Worm (Caenorhabditis elegans) whole organism, young adult: Measurements from ENCODE around the gene pmk-2.
A peak's percentile ranks its signal among the peaks of the same experiment; 100 is the strongest.

Source experiments
- C06A6.2 ChIP-seq: fragments of 200-800 bp; sonication (Bioruptor generic); conservative IDR thresholded peaks from 2 replicates; pipeline ENCODE4 v1.3.6; 2022; ENCODE audit warnings: missing genetic modification characterization, missing compliant biosample characterization
- C17E4.6 ChIP-seq: fragments of 200-800 bp; sonication (Bioruptor generic); IDR thresholded peaks from 2 replicates; pipeline ENCODE4 v1.3.6; 2022; ENCODE audit warnings: missing genetic modification reagents, missing genetic modification characterization, missing compliant biosample characterization
- D2030.7 ChIP-seq: fragments of 200-800 bp; sonication (Bioruptor generic); IDR thresholded peaks from 2 replicates; pipeline ENCODE4 v1.3.6; 2022; ENCODE audit warnings: missing genetic modification reagents, missing genetic modification characterization, missing compliant biosample characterization
- F10E7.11 ChIP-seq: sonication (generic microtip); optimal IDR thresholded peaks from 2 replicates; lab custom pipeline; 2017; ENCODE audit warnings: mild to moderate bottlenecking, missing genetic modification characterization, moderate library complexity, missing compliant biosample characterization
- F23B12.7 ChIP-seq: sonication (generic microtip); optimal IDR thresholded peaks from 2 replicates; lab custom pipeline; 2017; ENCODE audit warnings: missing genetic modification characterization, mild to moderate bottlenecking, missing compliant biosample characterization, antibody characterized with exemption, moderate library complexity; ENCODE audit not compliant: insufficient read depth
- F52B5.7 ChIP-seq: sonication (generic microtip); optimal IDR thresholded peaks from 2 replicates; lab custom pipeline; 2016; ENCODE audit warnings: mild to moderate bottlenecking, missing genetic modification characterization, missing compliant biosample characterization
- F55B11.4 ChIP-seq: sonication (generic microtip); optimal IDR thresholded peaks from 2 replicates; lab custom pipeline; 2016; ENCODE audit warnings: missing compliant biosample characterization, missing genetic modification characterization, borderline replicate concordance; ENCODE audit not compliant: insufficient read depth
- F57A8.1 ChIP-seq: fragments of 200-800 bp; sonication (Bioruptor generic); optimal IDR thresholded peaks from 2 replicates; lab custom pipeline; 2018; ENCODE audit warnings: mild to moderate bottlenecking, missing genetic modification characterization, moderate library complexity, missing compliant biosample characterization
- F57C9.4 ChIP-seq: sonication (generic microtip); optimal IDR thresholded peaks from 2 replicates; lab custom pipeline; 2017; ENCODE audit warnings: mild to moderate bottlenecking, missing genetic modification characterization, missing compliant biosample characterization
- Y53F4B.3 ChIP-seq: fragments of 200-800 bp; sonication (Bioruptor generic); IDR thresholded peaks from 2 replicates; pipeline ENCODE4 v1.3.6; 2022; ENCODE audit warnings: missing genetic modification reagents, missing genetic modification characterization, missing compliant biosample characterization
- Y79H2A.3 ChIP-seq: fragments of 200-800 bp; sonication (Bioruptor generic); conservative IDR thresholded peaks from 2 replicates; pipeline ENCODE4 v1.3.6; 2022; ENCODE audit warnings: missing genetic modification reagents, missing genetic modification characterization, missing compliant biosample characterization
- Y95B8A.8 ChIP-seq: fragments of 200-800 bp; sonication (Bioruptor generic); IDR thresholded peaks from 2 replicates; pipeline ENCODE4 v1.3.6; 2022; ENCODE audit warnings: missing genetic modification reagents, missing genetic modification characterization, missing compliant biosample characterization
- akir-1 ChIP-seq: fragments of 200-800 bp; sonication (Bioruptor generic); optimal IDR thresholded peaks from 2 replicates; lab custom pipeline; 2018; ENCODE audit warnings: mild to moderate bottlenecking, missing genetic modification characterization, moderate library complexity, missing compliant biosample characterization
- attf-3 ChIP-seq: fragments of 200-800 bp; sonication (Bioruptor generic); conservative IDR thresholded peaks from 2 replicates; pipeline ENCODE4 v1.3.6; 2022; ENCODE audit warnings: missing genetic modification reagents, missing genetic modification characterization, missing compliant biosample characterization
- attf-5 ChIP-seq: fragments of 200-800 bp; sonication (Bioruptor generic); optimal IDR thresholded peaks from 2 replicates; lab custom pipeline; 2018; ENCODE audit warnings: mild to moderate bottlenecking, missing genetic modification characterization, missing compliant biosample characterization
- attf-6 ChIP-seq: fragments of 200-800 bp; sonication (Bioruptor generic); IDR thresholded peaks from 2 replicates; pipeline ENCODE4 v1.3.6; 2022; ENCODE audit warnings: missing genetic modification reagents, missing genetic modification characterization, missing compliant biosample characterization
- bed-1 ChIP-seq: fragments of 200-800 bp; sonication (Bioruptor generic); IDR thresholded peaks from 2 replicates; pipeline ENCODE4 v1.3.6; 2022; ENCODE audit warnings: missing genetic modification reagents, missing genetic modification characterization, missing compliant biosample characterization
- ccch-3 ChIP-seq: fragments of 200-800 bp; sonication (Bioruptor generic); optimal IDR thresholded peaks from 2 replicates; lab custom pipeline; 2018; ENCODE audit warnings: mild to moderate bottlenecking, missing genetic modification characterization, missing compliant biosample characterization
- ceh-58 ChIP-seq: fragments of 200-800 bp; sonication (Bioruptor generic); IDR thresholded peaks from 2 replicates; pipeline ENCODE4 v1.3.6; 2022; ENCODE audit warnings: missing genetic modification characterization, missing compliant biosample characterization
- ceh-79 ChIP-seq: sonication (generic microtip); optimal IDR thresholded peaks from 2 replicates; lab custom pipeline; 2017; ENCODE audit warnings: mild to moderate bottlenecking, missing genetic modification characterization, missing compliant biosample characterization
- ceh-91 ChIP-seq: fragments of 200-800 bp; sonication (Bioruptor generic); IDR thresholded peaks from 2 replicates; pipeline ENCODE4 v1.3.6; 2022; ENCODE audit warnings: missing genetic modification reagents, missing genetic modification characterization, missing compliant biosample characterization
- die-1 ChIP-seq: sonication (generic microtip); optimal IDR thresholded peaks from 2 replicates; lab custom pipeline; 2016; ENCODE audit warnings: missing genotype, mild to moderate bottlenecking, missing genetic modification characterization, missing compliant biosample characterization
- egl-44 ChIP-seq: fragments of 200-800 bp; sonication (Bioruptor generic); IDR thresholded peaks from 2 replicates; pipeline ENCODE4 v1.3.6; 2022; ENCODE audit warnings: missing genetic modification reagents, missing genetic modification characterization, missing compliant biosample characterization
- egrh-3 ChIP-seq: fragments of 200-800 bp; sonication (Bioruptor generic); IDR thresholded peaks from 2 replicates; pipeline ENCODE4 v1.3.6; 2022; ENCODE audit warnings: missing genetic modification reagents, missing genetic modification characterization, missing compliant biosample characterization
- him-1 ChIP-seq: sonication (generic microtip); optimal IDR thresholded peaks from 2 replicates; lab custom pipeline; 2016; ENCODE audit warnings: missing genotype, missing genetic modification reagents, missing genetic modification characterization, missing compliant biosample characterization
- hlh-26 ChIP-seq: fragments of 200-800 bp; sonication (Bioruptor generic); conservative IDR thresholded peaks from 2 replicates; pipeline ENCODE4 v1.3.6; 2022; ENCODE audit warnings: missing genetic modification reagents, missing genetic modification characterization, missing compliant biosample characterization
- lir-1 ChIP-seq: fragments of 200-800 bp; sonication (Bioruptor generic); conservative IDR thresholded peaks from 2 replicates; pipeline ENCODE4 v1.3.6; 2022; ENCODE audit warnings: missing genetic modification reagents, missing genetic modification characterization, missing compliant biosample characterization
- lsl-1 ChIP-seq: fragments of 200-800 bp; sonication (Bioruptor generic); optimal IDR thresholded peaks from 2 replicates; lab custom pipeline; 2018; ENCODE audit warnings: mild to moderate bottlenecking, missing genetic modification characterization, moderate library complexity, missing compliant biosample characterization
- lsy-27 ChIP-seq: sonication (generic microtip); optimal IDR thresholded peaks from 2 replicates; lab custom pipeline; 2017; ENCODE audit warnings: missing genetic modification characterization, mild to moderate bottlenecking, missing compliant biosample characterization, antibody characterized with exemption, missing genotype, borderline replicate concordance; ENCODE audit not compliant: insufficient read depth
- madf-6 ChIP-seq: fragments of 200-800 bp; sonication (Bioruptor generic); IDR thresholded peaks from 2 replicates; pipeline ENCODE4 v1.3.6; 2022; ENCODE audit warnings: missing genetic modification reagents, missing genetic modification characterization, missing compliant biosample characterization
- mcd-1 ChIP-seq: fragments of 200-800 bp; sonication (Bioruptor generic); IDR thresholded peaks from 2 replicates; pipeline ENCODE4 v1.3.6; 2022; ENCODE audit warnings: missing genetic modification reagents, missing genetic modification characterization, missing compliant biosample characterization
- mxl-1 ChIP-seq: sonication (generic microtip); optimal IDR thresholded peaks from 2 replicates; lab custom pipeline; 2016; ENCODE audit warnings: missing genetic modification characterization, missing compliant biosample characterization
- nhr-27 ChIP-seq: fragments of 200-800 bp; sonication (Bioruptor generic); optimal IDR thresholded peaks from 2 replicates; lab custom pipeline; 2018; ENCODE audit warnings: mild to moderate bottlenecking, missing genetic modification characterization, moderate library complexity, missing compliant biosample characterization
- nhr-90 ChIP-seq: sonication (generic microtip); optimal IDR thresholded peaks from 2 replicates; lab custom pipeline; 2016; ENCODE audit warnings: missing genotype, mild to moderate bottlenecking, missing genetic modification characterization, missing compliant biosample characterization
- pbrm-1 ChIP-seq: fragments of 200-800 bp; sonication (Bioruptor generic); IDR thresholded peaks from 2 replicates; pipeline ENCODE4 v1.3.6; 2022; ENCODE audit warnings: missing genetic modification reagents, missing genetic modification characterization, missing compliant biosample characterization
- snpc-1.3 ChIP-seq: sonication (generic microtip); optimal IDR thresholded peaks from 2 replicates; lab custom pipeline; 2017; ENCODE audit warnings: missing genetic modification characterization, mild to moderate bottlenecking, missing compliant biosample characterization, antibody characterized with exemption, moderate library complexity, missing genotype, missing genetic modification reagents; ENCODE audit not compliant: insufficient read depth
- tbp1 ChIP-seq: fragments of 200-800 bp; sonication (Bioruptor generic); optimal IDR thresholded peaks from 2 replicates; lab custom pipeline; 2018; ENCODE audit warnings: mild to moderate bottlenecking, missing genetic modification characterization, missing compliant biosample characterization
- zfh-2 ChIP-seq: fragments of 200-800 bp; sonication (Bioruptor generic); conservative IDR thresholded peaks from 2 replicates; pipeline ENCODE4 v1.3.6; 2022; ENCODE audit warnings: missing genetic modification reagents, missing genetic modification characterization, missing compliant biosample characterization
- ztf-18 ChIP-seq: sonication (generic microtip); optimal IDR thresholded peaks from 2 replicates; lab custom pipeline; 2016; ENCODE audit warnings: missing genotype, mild to moderate bottlenecking, missing genetic modification characterization, missing compliant biosample characterization
- ztf-25 ChIP-seq: fragments of 200-800 bp; sonication (Bioruptor generic); IDR thresholded peaks from 2 replicates; pipeline ENCODE4 v1.3.6; 2022; ENCODE audit warnings: missing genetic modification reagents, missing genetic modification characterization, missing compliant biosample characterization
- ztf-3 ChIP-seq: fragments of 200-800 bp; sonication (Bioruptor generic); optimal IDR thresholded peaks from 2 replicates; lab custom pipeline; 2018; ENCODE audit warnings: mild to moderate bottlenecking, missing genetic modification characterization, missing compliant biosample characterization

Gene pmk-2

DNA sequence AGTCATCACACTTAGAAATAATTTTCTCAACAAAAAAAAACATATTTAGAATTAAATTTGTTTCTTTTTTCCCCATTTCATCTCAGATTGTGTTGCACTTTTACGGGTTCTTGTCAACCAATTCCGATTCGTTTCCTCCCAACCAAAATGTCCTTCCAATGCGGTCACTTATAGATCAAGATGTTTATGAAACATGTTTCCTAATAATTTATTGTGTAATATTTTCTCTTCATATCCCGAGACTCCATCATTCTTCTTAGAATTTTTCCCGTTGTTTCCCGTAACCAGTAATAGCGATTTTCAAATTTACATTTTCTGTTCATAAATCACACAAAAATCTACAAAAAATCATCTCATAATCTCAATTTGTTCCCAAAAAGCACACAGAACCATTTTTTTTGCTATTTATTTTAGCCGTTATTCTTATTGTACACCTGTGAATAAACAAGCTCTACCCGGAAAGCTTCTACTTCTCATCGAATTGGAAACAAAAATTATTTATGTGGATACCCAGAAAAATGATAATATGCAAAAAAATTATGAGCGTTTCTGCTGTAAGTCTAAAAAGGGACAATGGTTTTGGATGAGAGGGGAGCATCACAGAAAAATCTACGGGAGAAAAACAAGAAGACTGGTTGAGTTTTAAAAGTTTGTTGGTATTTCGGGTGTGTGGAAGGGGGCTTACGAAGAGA lies 45.3 kb downstream of the pmk-2 start (continued):
- no peak for TF ChIP-seq C17E4.6
- TF ChIP-seq attf-5, result peak; percentile 1
- TF ChIP-seq egrh-3 (GFP tag; lab: Robert Waterston, UW), result no peak
- TF ChIP-seq ccch-3, result no peak
- no peak for TF ChIP-seq bed-1 (GFP tag; lab: Robert Waterston, UW)
- no peak for TF ChIP-seq ceh-58 (GFP tag; lab: Robert Waterston, UW)
- no peak for TF ChIP-seq egl-44
- TF ChIP-seq tbp1, result no peak
- peak; percentile 100 for TF ChIP-seq him-1
- TF ChIP-seq mxl-1 (tag; lab: Kevin White, UChicago), result no peak
- TF ChIP-seq ztf-25 (GFP tag; lab: Robert Waterston, UW), result no peak
- TF ChIP-seq ceh-91 (GFP tag; lab: Robert Waterston, UW), result no peak
- TF ChIP-seq akir-1 (GFP tag; lab: Kevin White, UChicago), result no peak
- no peak for TF ChIP-seq F10E7.11 (tag; lab: Kevin White, UChicago)
- no peak for TF ChIP-seq lsy-27 (tag; lab: Kevin White, UChicago)
- TF ChIP-seq D2030.7 (GFP tag; lab: Robert Waterston, UW), result no peak
- TF ChIP-seq snpc-1.3, result peak; percentile 9
- TF ChIP-seq nhr-27 (tag; lab: Kevin White, UChicago), result no peak
- TF ChIP-seq Y95B8A.8 (GFP tag; lab: Robert Waterston, UW), result no peak
- no peak for TF ChIP-seq C06A6.2 (GFP tag; lab: Robert Waterston, UW)
- TF ChIP-seq lir-1 (GFP tag; lab: Robert Waterston, UW), result no peak
- TF ChIP-seq madf-6 (GFP tag; lab: Robert Waterston, UW), result no peak
- no peak for TF ChIP-seq ztf-3
- no peak for TF ChIP-seq F57A8.1 (GFP tag; lab: Kevin White, UChicago)
- no peak for TF ChIP-seq ztf-18
- no peak for TF ChIP-seq pbrm-1 (GFP tag; lab: Robert Waterston, UW)

- TF ChIP-seq egl-44, result no peak
- no peak for TF ChIP-seq bed-1 (GFP tag; lab: Robert Waterston, UW)
- no peak for TF ChIP-seq Y53F4B.3
- TF ChIP-seq attf-3 (GFP tag; lab: Robert Waterston, UW), result no peak
- 0 out of 2 replicates have a peak, but pooled peaks have one; percentile 5 for TF ChIP-seq ztf-25 (GFP tag; lab: Robert Waterston, UW)
- peak; percentile 87 for TF ChIP-seq zfh-2 (GFP tag; lab: Robert Waterston, UW)
- 0 out of 2 replicates have a peak, but pooled peaks have one; percentile 27 for TF ChIP-seq mcd-1
- TF ChIP-seq hlh-26 (GFP tag; lab: Robert Waterston, UW), result no peak
- no peak for TF ChIP-seq attf-6 (GFP tag; lab: Robert Waterston, UW)
- no peak for TF ChIP-seq ceh-79 (tag; lab: Kevin White, UChicago)
- TF ChIP-seq F52B5.7 (tag; lab: Kevin White, UChicago), result no peak
- peak; percentile 83; the same call in 1 of the 2 replicates for TF ChIP-seq egrh-3 (GFP tag; lab: Robert Waterston, UW)
- no peak for TF ChIP-seq Y79H2A.3 (GFP tag; lab: Robert Waterston, UW)
- no peak for TF ChIP-seq ceh-58 (GFP tag; lab: Robert Waterston, UW)
- TF ChIP-seq F55B11.4 (tag; lab: Kevin White, UChicago), result no peak
- no peak for TF ChIP-seq nhr-90 (tag; lab: Kevin White, UChicago)
- no peak for TF ChIP-seq die-1 (tag; lab: Kevin White, UChicago)
- no peak for TF ChIP-seq F57C9.4 (tag; lab: Kevin White, UChicago)
- TF ChIP-seq F23B12.7 (tag; lab: Kevin White, UChicago), result no peak
- no peak for TF ChIP-seq lsl-1
- TF ChIP-seq, all 124 proteins: peak for 4
Measured at ce11 chrIV:8189667-8190066, 46.4 kb downstream of the pmk-2 start.
